Worm (Caenorhabditis elegans) whole organism, L4 larva: Measurements from ENCODE around the gene hpd-1.

ENCODE experiments used
- F26F4.8 ChIP-seq: fragments of 200-800 bp; sonication (Bioruptor generic); conservative IDR thresholded peaks from 2 replicates; pipeline ENCODE4 v1.3.6; 2022; ENCODE audit warnings: missing genetic modification characterization, missing compliant biosample characterization
- F44E2.7 ChIP-seq: fragments of 200-800 bp; sonication (Bioruptor generic); IDR thresholded peaks from 2 replicates; pipeline ENCODE4 v2.1.2; 2022; ENCODE audit warnings: missing genetic modification characterization, missing compliant biosample characterization
- R02D3.7 ChIP-seq: fragments of 150-350 bp; sonication (generic microtip); optimal IDR thresholded peaks from 3 replicates; lab custom pipeline; 2014; ENCODE audit warnings: missing biosample characterization, missing genetic modification characterization
- T26A8.4 ChIP-seq: fragments of 200-800 bp; sonication (Bioruptor generic); IDR thresholded peaks from 2 replicates; pipeline ENCODE4 v1.3.6; 2022; ENCODE audit warnings: missing genetic modification characterization, missing compliant biosample characterization
- Y48G9A.11 ChIP-seq: fragments of 200-800 bp; sonication (Bioruptor generic); IDR thresholded peaks from 2 replicates; pipeline ENCODE4 v1.3.6; 2022; ENCODE audit warnings: missing genetic modification reagents, missing genetic modification characterization, missing compliant biosample characterization
- ZK337.2 ChIP-seq: fragments of 200-800 bp; sonication (Bioruptor generic); IDR thresholded peaks from 2 replicates; pipeline ENCODE4 v1.3.6; 2022; ENCODE audit warnings: missing genetic modification reagents, missing genetic modification characterization, missing compliant biosample characterization
- ZK546.5 ChIP-seq, 2 experiments: sonication (generic microtip); optimal IDR thresholded peaks; 2 replicates each; lab custom pipeline; 2017; ENCODE audit warnings: missing biosample characterization in 2 of 2, missing genetic modification characterization in 2 of 2
- arid-1 ChIP-seq: fragments of 200-800 bp; sonication (Bioruptor generic); conservative IDR thresholded peaks from 2 replicates; pipeline ENCODE4 v1.3.6; 2022; ENCODE audit warnings: missing genetic modification reagents, missing genetic modification characterization, missing compliant biosample characterization
- ceh-20 ChIP-seq: fragments of 200-800 bp; sonication (Bioruptor generic); IDR thresholded peaks from 2 replicates; pipeline ENCODE4 v1.3.6; 2022; ENCODE audit warnings: missing genetic modification reagents, missing genetic modification characterization, missing compliant biosample characterization
- ceh-44 ChIP-seq: fragments of 200-800 bp; sonication (Bioruptor generic); IDR thresholded peaks from 2 replicates; pipeline ENCODE4 v1.3.6; 2022; ENCODE audit warnings: missing genetic modification reagents, missing genetic modification characterization, missing compliant biosample characterization
- ctbp-1 ChIP-seq: fragments of 200-800 bp; sonication (Bioruptor generic); IDR thresholded peaks from 2 replicates; pipeline ENCODE4 v1.3.6; 2022; ENCODE audit warnings: missing genetic modification reagents, missing genetic modification characterization, missing compliant biosample characterization
- daf-12 ChIP-seq: fragments of 150-350 bp; optimal IDR thresholded peaks from 2 replicates; lab custom pipeline; 2014; ENCODE audit warnings: missing biosample characterization, missing genetic modification reagents, missing genetic modification characterization
- dmd-9 ChIP-seq: fragments of 200-800 bp; sonication (Bioruptor generic); IDR thresholded peaks from 2 replicates; pipeline ENCODE4 v1.3.6; 2022; ENCODE audit warnings: missing genetic modification reagents, missing genetic modification characterization, missing compliant biosample characterization
- duxl-1 ChIP-seq: sonication (generic microtip); optimal IDR thresholded peaks from 2 replicates; lab custom pipeline; 2016; ENCODE audit warnings: mild to moderate bottlenecking, missing genetic modification characterization, moderate library complexity, missing compliant biosample characterization; ENCODE audit not compliant: poor library complexity
- dve-1 ChIP-seq: sonication (generic microtip); optimal IDR thresholded peaks from 2 replicates; lab custom pipeline; 2017; ENCODE audit warnings: antibody characterized with exemption, mild to moderate bottlenecking, missing genetic modification characterization, missing compliant biosample characterization; ENCODE audit not compliant: insufficient read depth
- egl-27 ChIP-seq: sonication (generic microtip); optimal IDR thresholded peaks from 3 replicates; lab custom pipeline; 2017; ENCODE audit warnings: missing biosample characterization, missing genetic modification reagents, missing genetic modification characterization
- gei-8 ChIP-seq: fragments of 200-800 bp; sonication (Bioruptor generic); optimal IDR thresholded peaks from 2 replicates; lab custom pipeline; 2018; ENCODE audit warnings: mild to moderate bottlenecking, missing genetic modification characterization, missing compliant biosample characterization
- hlh-11 ChIP-seq: fragments of 200-800 bp; sonication (Bioruptor generic); optimal IDR thresholded peaks from 2 replicates; lab custom pipeline; 2018; ENCODE audit warnings: mild to moderate bottlenecking, missing genetic modification characterization, missing compliant biosample characterization
- hlh-30 ChIP-seq: sonication (generic microtip); optimal IDR thresholded peaks from 2 replicates; lab custom pipeline; 2017; ENCODE audit warnings: antibody characterized with exemption, mild to moderate bottlenecking, missing genetic modification characterization, missing compliant biosample characterization; ENCODE audit not compliant: insufficient read depth
- jun-1 ChIP-seq: fragments of 150-350 bp; optimal IDR thresholded peaks from 2 replicates; lab custom pipeline; 2014; ENCODE audit warnings: missing biosample characterization, missing genetic modification reagents, missing genetic modification characterization
- lin-1 ChIP-seq: fragments of 200-800 bp; sonication (Bioruptor generic); IDR thresholded peaks from 2 replicates; pipeline ENCODE4 v1.3.6; 2022; ENCODE audit warnings: missing genetic modification reagents, missing genetic modification characterization, missing compliant biosample characterization
- lin-13 ChIP-seq: fragments of 150-350 bp; optimal IDR thresholded peaks from 2 replicates; lab custom pipeline; 2014; ENCODE audit warnings: missing biosample characterization, missing genetic modification reagents, missing genetic modification characterization
- lin-29 ChIP-seq: fragments of 200-800 bp; sonication (Bioruptor generic); IDR thresholded peaks from 2 replicates; pipeline ENCODE4 v1.3.6; 2022; ENCODE audit warnings: missing genetic modification reagents, missing genetic modification characterization, missing compliant biosample characterization
- mep-1 ChIP-seq: fragments of 150-350 bp; sonication (generic microtip); optimal IDR thresholded peaks from 3 replicates; lab custom pipeline; 2014; ENCODE audit warnings: missing biosample characterization, missing genetic modification characterization
- mes-2 ChIP-seq: sonication (generic microtip); optimal IDR thresholded peaks from 2 replicates; lab custom pipeline; 2016; ENCODE audit warnings: missing genotype, mild to moderate bottlenecking, missing genetic modification characterization, missing compliant biosample characterization; ENCODE audit not compliant: poor library complexity, severe bottlenecking
- mxl-2 ChIP-seq: fragments of 200-800 bp; sonication (Bioruptor generic); conservative IDR thresholded peaks from 2 replicates; pipeline ENCODE4 v1.3.6; 2022; ENCODE audit warnings: missing genetic modification reagents, missing genetic modification characterization, missing compliant biosample characterization
- nhr-102 ChIP-seq: sonication (generic microtip); optimal IDR thresholded peaks from 2 replicates; lab custom pipeline; 2016; ENCODE audit warnings: mild to moderate bottlenecking, missing genetic modification characterization, moderate library complexity, missing compliant biosample characterization
- nhr-41 ChIP-seq: fragments of 200-800 bp; sonication (Bioruptor generic); IDR thresholded peaks from 2 replicates; pipeline ENCODE4 v1.3.6; 2022; ENCODE audit warnings: missing genetic modification reagents, missing genetic modification characterization, missing compliant biosample characterization
- nhr-42 ChIP-seq: fragments of 200-800 bp; sonication (Bioruptor generic); IDR thresholded peaks from 2 replicates; pipeline ENCODE4 v1.3.6; 2022; ENCODE audit warnings: missing genetic modification characterization, missing compliant biosample characterization
- nhr-6 ChIP-seq: fragments of 150-350 bp; optimal IDR thresholded peaks from 2 replicates; lab custom pipeline; 2014; ENCODE audit warnings: missing biosample characterization, missing genetic modification characterization
- nhr-76 ChIP-seq: fragments of 150-350 bp; optimal IDR thresholded peaks from 2 replicates; lab custom pipeline; 2014; ENCODE audit warnings: missing biosample characterization, missing genetic modification characterization
- pha-4 ChIP-seq, 2 experiments: fragments of 150-350 bp in 1 of 2; fragments of 200-800 bp in 1 of 2; sonication (Bioruptor generic) in 1 of 2; IDR thresholded peaks in 1 of 2; optimal IDR thresholded peaks in 1 of 2; 2 replicates each; pipeline versions ENCODE4 v1.3.6 to Lab custom; 2014 to 2022; ENCODE audit warnings: missing genetic modification characterization in 2 of 2, missing genetic modification reagents in 2 of 2, missing biosample characterization in 1 of 2, missing compliant biosample characterization in 1 of 2
- saeg-2 ChIP-seq: fragments of 200-800 bp; sonication (Bioruptor generic); IDR thresholded peaks from 2 replicates; pipeline ENCODE4 v1.3.6; 2022; ENCODE audit warnings: missing genetic modification reagents, missing genetic modification characterization, missing compliant biosample characterization
- snpc-1.2 ChIP-seq: fragments of 200-800 bp; sonication (Bioruptor generic); IDR thresholded peaks from 2 replicates; pipeline ENCODE4 v1.3.6; 2022; ENCODE audit warnings: missing genetic modification reagents, missing genetic modification characterization, missing compliant biosample characterization
- snpc-4 ChIP-seq: fragments of 150-350 bp; optimal IDR thresholded peaks from 2 replicates; lab custom pipeline; 2014; ENCODE audit warnings: missing biosample characterization, missing genetic modification characterization
- spr-1 ChIP-seq: sonication (generic microtip); optimal IDR thresholded peaks from 2 replicates; lab custom pipeline; 2016; ENCODE audit warnings: mild to moderate bottlenecking, missing genetic modification characterization, missing compliant biosample characterization
- tag-97 ChIP-seq: fragments of 200-800 bp; sonication (Bioruptor generic); IDR thresholded peaks from 2 replicates; pipeline ENCODE4 v1.3.6; 2022; ENCODE audit warnings: missing genetic modification characterization, missing compliant biosample characterization
- unc-39 ChIP-seq: sonication (generic microtip); optimal IDR thresholded peaks from 2 replicates; lab custom pipeline; 2017; ENCODE audit warnings: missing biosample characterization, missing genetic modification characterization
- unc-62 ChIP-seq, 3 experiments: fragments of 150-350 bp in 1 of 3; sonication (generic microtip); optimal IDR thresholded peaks in 2 of 3; peaks in 1 of 3; 1 replicate in 1 of 3; 2 replicates in 2 of 3; lab custom pipeline; 2014 to 2017; ENCODE audit warnings: missing biosample characterization in 3 of 3, missing genetic modification characterization in 3 of 3, missing genetic modification reagents in 3 of 3, missing genotype in 1 of 3
- zfp-2 ChIP-seq: sonication (generic microtip); optimal IDR thresholded peaks from 2 replicates; lab custom pipeline; 2016; ENCODE audit warnings: mild to moderate bottlenecking, missing genetic modification characterization, missing compliant biosample characterization
- zfp-3 ChIP-seq: fragments of 200-800 bp; sonication (Bioruptor generic); conservative IDR thresholded peaks from 2 replicates; pipeline ENCODE4 v1.3.6; 2022; ENCODE audit warnings: missing genetic modification reagents, missing genetic modification characterization, missing compliant biosample characterization
- zip-11 ChIP-seq: fragments of 200-800 bp; sonication (Bioruptor generic); IDR thresholded peaks from 2 replicates; pipeline ENCODE4 v1.3.6; 2022; ENCODE audit warnings: missing genetic modification characterization, missing compliant biosample characterization
- ztf-11 ChIP-seq: fragments of 150-350 bp; optimal IDR thresholded peaks from 2 replicates; lab custom pipeline; 2014; ENCODE audit warnings: missing biosample characterization, missing genetic modification characterization

The hpd-1 gene

ce11 chrIII:10565926-10566325 is 30.6 kb downstream of the hpd-1 start, which contains the start of gene acdh-11 (continued):
- TF ChIP-seq F26F4.8 (GFP tag; lab: Robert Waterston, UW): no peak
- no peak for TF ChIP-seq nhr-76 (tag; lab: Kevin White, UChicago)
- no peak for TF ChIP-seq zfp-2
- no peak for TF ChIP-seq mxl-2
- peak; percentile 26 for TF ChIP-seq mes-2 (tag; lab: Kevin White, UChicago)
- TF ChIP-seq dmd-9 (GFP tag; lab: Robert Waterston, UW): no peak
- TF ChIP-seq ZK337.2 (GFP tag; lab: Robert Waterston, UW): no peak
- TF ChIP-seq snpc-1.2: no peak
- TF ChIP-seq gei-8 (GFP tag; lab: Kevin White, UChicago): no peak
- no peak for TF ChIP-seq lin-29
- TF ChIP-seq ztf-11 (tag; lab: Kevin White, UChicago): no peak
- no peak for TF ChIP-seq snpc-4 (tag; lab: Kevin White, UChicago)
- no peak for TF ChIP-seq unc-62 (GFP tag; optimal IDR thresholded peaks at IDR 0.05 in 1 of 2; lab: Kevin White, UChicago)
- TF ChIP-seq unc-62 (tag; optimal IDR thresholded peaks at IDR 0.05; lab: Kevin White, UChicago): no peak
- TF ChIP-seq T26A8.4 (GFP tag; lab: Robert Waterston, UW): no peak
- no peak for TF ChIP-seq lin-1 (GFP tag; lab: Robert Waterston, UW)
- TF ChIP-seq ceh-20: no peak
- no peak for TF ChIP-seq nhr-6 (tag; lab: Kevin White, UChicago)
- peak; percentile 65 for TF ChIP-seq dve-1 (tag; lab: Kevin White, UChicago)
- TF ChIP-seq hlh-11: peak; percentile 79
- TF ChIP-seq pha-4 (GFP tag; IDR thresholded peaks at IDR 0.05; lab: Robert Waterston, UW): no peak
- TF ChIP-seq pha-4 (tag; optimal IDR thresholded peaks at IDR 0.05; lab: Kevin White, UChicago): no peak
- no peak for TF ChIP-seq saeg-2 (GFP tag; lab: Robert Waterston, UW)
- no peak for TF ChIP-seq F44E2.7 (GFP tag; lab: Robert Waterston, UW)
- no peak for TF ChIP-seq nhr-41 (GFP tag; lab: Robert Waterston, UW)
- no peak for TF ChIP-seq egl-27
- TF ChIP-seq tag-97 (GFP tag; lab: Robert Waterston, UW): no peak
- no peak for TF ChIP-seq spr-1 (tag; lab: Kevin White, UChicago)
- no peak for TF ChIP-seq lin-13
- no peak for TF ChIP-seq ceh-44 (GFP tag; lab: Robert Waterston, UW)

ce11 chrIII:10569246-10569645 is 33.9 kb downstream of the hpd-1 start:
- TF ChIP-seq mep-1 (tag; lab: Kevin White, UChicago): no peak
- TF ChIP-seq zfp-3 (GFP tag; lab: Robert Waterston, UW): no peak
- no peak for TF ChIP-seq ceh-20
- no peak for TF ChIP-seq Y48G9A.11
- no peak for TF ChIP-seq nhr-102 (tag; lab: Kevin White, UChicago)
- no peak for TF ChIP-seq duxl-1
- TF ChIP-seq nhr-76 (tag; lab: Kevin White, UChicago): no peak
- no peak for TF ChIP-seq unc-39
- no peak for TF ChIP-seq ZK546.5 (tag; optimal IDR thresholded peaks at IDR 0.05; lab: Kevin White, UChicago)
- no peak for TF ChIP-seq R02D3.7
- TF ChIP-seq nhr-42: no peak
- no peak for TF ChIP-seq hlh-30 (tag; lab: Kevin White, UChicago)
- TF ChIP-seq ctbp-1 (GFP tag; lab: Robert Waterston, UW): no peak
- TF ChIP-seq jun-1 (tag; lab: Kevin White, UChicago): no peak
- no peak for TF ChIP-seq arid-1
- TF ChIP-seq daf-12 (tag; lab: Kevin White, UChicago): no peak
- no peak for TF ChIP-seq zip-11 (GFP tag; lab: Robert Waterston, UW)
- TF ChIP-seq zfp-2: no peak
